Fruit fly (Drosophila melanogaster): ENCODE measurements around the gene CG2004.

CG2004 gene

dm6 chrX:8755352-8755751, 40.6 kb upstream of the CG2004 start (continued):
- no peak for TF ChIP-seq CG13775 (GFP tag; optimal IDR thresholded peaks at IDR 0.05)
- TF ChIP-seq CG11085 (GFP tag; IDR thresholded peaks at IDR 0.05): no peak
- no peak for TF ChIP-seq CG43689 (GFP tag; IDR thresholded peaks at IDR 0.05)

- peak; percentile 82 for TF ChIP-seq crol (GFP tag; IDR thresholded peaks at IDR 0.05)
- peak; percentile 87 for TF ChIP-seq Ets65A (GFP tag)
- no peak for TF ChIP-seq Sry-β (GFP tag; optimal IDR thresholded peaks at IDR 0.05)
Measured at dm6 chrX:8753703-8754102, 39.0 kb upstream of the CG2004 start.

- TF ChIP-seq CG31441 (GFP tag; IDR thresholded peaks at IDR 0.05) (0 out of 2 replicates have a peak, but pooled peaks have one; percentile 20), grn (GFP tag; optimal IDR thresholded peaks at IDR 0.05) (peak; percentile 11), bsh (GFP tag; optimal IDR thresholded peaks at IDR 0.05) (peak in 1 of 2 experiments; percentile 38), CG7839 (tag; optimal IDR thresholded peaks at IDR 0.05) (peak; percentile 23), crol (GFP tag; IDR thresholded peaks at IDR 0.05) (no peak), gem (tag; optimal IDR thresholded peaks at IDR 0.05) (peak; percentile 47), eyg (GFP tag; optimal IDR thresholded peaks at IDR 0.05) (no peak), CG18262 (tag; optimal IDR thresholded peaks at IDR 0.05) (peak; percentile 45), Drgx (GFP tag; IDR thresholded peaks at IDR 0.05) (0 out of 2 replicates have a peak, but pooled peaks have one; percentile 17), croc (GFP tag; conservative IDR thresholded peaks at IDR 0.05) (0 out of 3 replicates have a peak, but pooled peaks have one; percentile 14), CG17361 (GFP tag; IDR thresholded peaks at IDR 0.05) (0 out of 3 replicates have a peak, but pooled peaks have one; percentile 16), Ssrp (tag; optimal IDR thresholded peaks at IDR 0.05) (peak; percentile 14), row (GFP tag; IDR thresholded peaks at IDR 0.05) (0 out of 3 replicates have a peak, but pooled peaks have one; percentile 16), CG13424 (tag; optimal IDR thresholded peaks at IDR 0.05) (peak; percentile 16), D19B (GFP tag; optimal IDR thresholded peaks at IDR 0.05) (peak; percentile 7), Sox102F (GFP tag; optimal IDR thresholded peaks at IDR 0.05) (peak; percentile 1), Dad (GFP tag; optimal IDR thresholded peaks at IDR 0.05) (no peak), CG14710 (tag; optimal IDR thresholded peaks at IDR 0.05) (peak; percentile 12), Oli (tag; optimal IDR thresholded peaks at IDR 0.05) (peak; percentile 6), CG2712 (tag; optimal IDR thresholded peaks at IDR 0.05) (peak; percentile 36), nmo (GFP tag; optimal IDR thresholded peaks at IDR 0.05) (peak; percentile 42), Ravus (GFP tag; IDR thresholded peaks at IDR 0.05) (no peak), CoRest (tag; optimal IDR thresholded peaks at IDR 0.05) (peak; percentile 20), CG11504 (tag; optimal IDR thresholded peaks at IDR 0.05) (peak; percentile 21), Sox100B (GFP tag; optimal IDR thresholded peaks at IDR 0.05) (peak; percentile 22), CG10979 (tag; optimal IDR thresholded peaks at IDR 0.05) (peak; percentile 32), kay (GFP tag; optimal IDR thresholded peaks at IDR 0.05) (no peak), Elba2 (GFP tag; optimal IDR thresholded peaks at IDR 0.05) (no peak), phol (tag; optimal IDR thresholded peaks at IDR 0.05) (peak; percentile 15), lmd (GFP tag; IDR thresholded peaks at IDR 0.05) (no peak), lola (GFP tag; optimal IDR thresholded peaks at IDR 0.05) (peak in 1 of 3 experiments; percentile 4), D19A (tag; optimal IDR thresholded peaks at IDR 0.05) (peak; percentile 2), CG2678 (tag; optimal IDR thresholded peaks at IDR 0.05) (peak; percentile 20), grau (tag; optimal IDR thresholded peaks at IDR 0.05) (peak; percentile 13), Blimp-1 (GFP tag; optimal IDR thresholded peaks at IDR 0.05) (peak; percentile 15), Hr51 (GFP tag; optimal IDR thresholded peaks at IDR 0.05) (peak in 1 of 2 experiments; percentile 12), CG12299 (tag; optimal IDR thresholded peaks at IDR 0.05) (no peak), dmrt99B (tag; optimal IDR thresholded peaks at IDR 0.05) (peak; percentile 36)
Measured at dm6 chrX:8747627-8748026, 32.9 kb upstream of the CG2004 start.

All from whole organism, embryonic.